Fruit fly (Drosophila melanogaster): ENCODE measurements around the gene Adh.

dm6 chr2L:14599058-14599789, 16.1 kb upstream of the Adh start:
- TF ChIP-seq Dfd (GFP tag; optimal IDR thresholded peaks at IDR 0.05): no peak
- no peak for TF ChIP-seq Hnf4 (GFP tag; optimal IDR thresholded peaks at IDR 0.05)

Measured in whole organism, wandering third instar larva.